Worm (Caenorhabditis elegans) whole organism, L4/young adult: ENCODE data around the gene clec-169.

Experiments
- W03F9.2 ChIP-seq: fragments of 150-350 bp; optimal IDR thresholded peaks from 2 replicates; lab custom pipeline; 2014; ENCODE audit warnings: missing biosample characterization, missing genetic modification characterization
- him-1 ChIP-seq: sonication (generic microtip); optimal IDR thresholded peaks from 2 replicates; lab custom pipeline; 2016; ENCODE audit warnings: missing genotype, missing genetic modification reagents, missing genetic modification characterization, missing compliant biosample characterization

DNA sequence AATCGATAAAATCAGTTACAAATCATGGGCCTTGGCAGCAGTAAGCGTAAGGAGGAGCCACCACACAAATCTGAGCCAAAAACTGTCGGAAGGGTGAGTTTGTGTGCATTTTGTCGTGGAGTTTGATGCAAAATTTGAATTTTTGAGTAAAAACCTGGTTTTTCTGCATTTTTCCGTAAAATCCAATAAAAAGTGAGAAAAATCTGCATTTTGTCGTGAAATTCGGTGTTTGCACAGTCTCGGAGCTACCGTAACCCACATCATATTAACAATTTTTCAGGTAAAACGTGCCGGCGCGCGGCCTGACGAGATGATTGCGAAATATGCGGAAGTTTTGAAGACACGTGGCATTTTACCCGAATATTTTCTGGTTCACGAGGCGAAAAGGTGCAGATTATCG lies 14.8 kb downstream of the clec-169 start:
- TF ChIP-seq W03F9.2 (tag; lab: Kevin White, UChicago): no peak
- no peak for TF ChIP-seq him-1
